Fruit fly (Drosophila melanogaster) whole organism, adult: Measurements from ENCODE around the gene NdufA3.

Experiments
- CG5204 ChIP-seq: fragments of 200-800 bp; sonication (Bioruptor generic); optimal IDR thresholded peaks from 2 replicates; lab custom pipeline; 2016; ENCODE audit warnings: missing biosample characterization, missing genetic modification characterization
- bab1 ChIP-seq: fragments of 200-800 bp; sonication (Bioruptor generic); optimal IDR thresholded peaks from 3 replicates; lab custom pipeline; 2019; ENCODE audit warnings: missing biosample characterization, mild to moderate bottlenecking, missing genetic modification characterization, moderate library complexity
- cnc ChIP-seq, 2 experiments: fragments of >200 bp; optimal IDR thresholded peaks; 2 replicates each; lab custom pipeline; 2017
- kay ChIP-seq: fragments of 200-800 bp; sonication (Bioruptor generic); peaks from one replicate; lab custom pipeline; 2016; ENCODE audit warnings: missing biosample characterization, missing genetic modification characterization, borderline replicate concordance

DNA sequence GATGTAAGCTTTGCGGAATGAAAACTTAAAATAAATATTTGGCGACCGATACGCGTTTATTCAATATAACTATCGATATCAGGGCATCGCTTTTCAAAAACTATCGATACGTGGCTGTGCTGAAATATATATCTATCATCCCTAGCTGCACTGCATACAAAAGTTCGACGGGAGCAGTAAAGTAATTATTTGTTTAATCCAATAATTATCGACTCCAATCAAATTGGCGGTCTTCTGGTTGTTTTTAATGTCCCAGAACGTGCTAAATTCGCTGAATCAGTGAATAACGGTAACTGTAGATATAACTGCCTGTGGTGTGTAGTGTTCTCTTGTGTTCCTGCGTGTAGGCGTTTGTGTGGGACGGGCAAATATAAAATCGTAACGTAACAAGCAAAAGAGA, 3.3 kb upstream of the NdufA3 start, which contains the start of gene mei-P26:
- TF ChIP-seq bab1 (GFP tag; lab: Kevin White, UChicago) (peak; percentile 79), cnc (optimal IDR thresholded peaks at IDR 0.05; lab: Kevin White, UChicago) (no peak), kay (GFP tag; lab: Kevin White, UChicago) (no peak), CG5204 (GFP tag; lab: Kevin White, UChicago) (no peak)
